Fruit fly (Drosophila melanogaster): ENCODE measurements around the gene Oga.

Oga gene

dm6 chr3R:21203135-21203534 is 15.7 kb upstream of the Oga start (continued):
- no peak for TF ChIP-seq CG31441 (GFP tag; IDR thresholded peaks at IDR 0.05)
- no peak for TF ChIP-seq vvl (GFP tag; IDR thresholded peaks at IDR 0.05)
- no peak for TF ChIP-seq cwo (GFP tag; optimal IDR thresholded peaks at IDR 0.05)
- no peak for TF ChIP-seq Abd-B (GFP tag; optimal IDR thresholded peaks at IDR 0.05)
- no peak for TF ChIP-seq mam (GFP tag; optimal IDR thresholded peaks at IDR 0.05)
- no peak for TF ChIP-seq rib (GFP tag; IDR thresholded peaks at IDR 0.05)
- TF ChIP-seq CTCF (GFP tag; optimal IDR thresholded peaks at IDR 0.05): peak; percentile 69
- no peak for TF ChIP-seq ci (GFP tag; IDR thresholded peaks at IDR 0.05)
- no peak for TF ChIP-seq CG7745 (tag; optimal IDR thresholded peaks at IDR 0.05)

dm6 chr3R:21203660-21204499 is 15.0 kb upstream of the Oga start:
- TF ChIP-seq danr (GFP tag; IDR thresholded peaks at IDR 0.05) (peak; percentile 10; the same call in 1 of the 2 replicates), ash1 (GFP tag; optimal IDR thresholded peaks at IDR 0.05) (no peak), pho (GFP tag; optimal IDR thresholded peaks at IDR 0.05) (no peak), HLHmδ (GFP tag; optimal IDR thresholded peaks at IDR 0.05) (peak; percentile 96), Asciz (GFP tag; optimal IDR thresholded peaks at IDR 0.05) (peak; percentile 86), CG14014 (GFP tag; IDR thresholded peaks at IDR 0.05) (peak; percentile 75; the same call in 1 of the 2 replicates), bcd (GFP tag; optimal IDR thresholded peaks at IDR 0.05) (no peak), trem (tag; optimal IDR thresholded peaks at IDR 0.05) (no peak), Hsf (GFP tag; optimal IDR thresholded peaks at IDR 0.05) (no peak), Aef1 (GFP tag; IDR thresholded peaks at IDR 0.05) (no peak), fd96Cb (tag; optimal IDR thresholded peaks at IDR 0.05) (no peak), NC2α (GFP tag; optimal IDR thresholded peaks at IDR 0.05) (no peak), zf30C (GFP tag; optimal IDR thresholded peaks at IDR 0.05) (no peak), lilli (GFP tag; optimal IDR thresholded peaks at IDR 0.05) (no peak), ac (GFP tag; optimal IDR thresholded peaks at IDR 0.05) (peak; percentile 50), CG12236 (GFP tag; optimal IDR thresholded peaks at IDR 0.05) (peak; percentile 30), CG11247 (GFP tag; IDR thresholded peaks at IDR 0.05) (peak; percentile 22; the same call in 1 of the 2 replicates), E2f2 (GFP tag; IDR thresholded peaks at IDR 0.05) (no peak), CG10209 (GFP tag; optimal IDR thresholded peaks at IDR 0.05) (no peak), pan (optimal IDR thresholded peaks at IDR 0.05) (no peak), pan (GFP tag; optimal IDR thresholded peaks at IDR 0.05 in 1 of 2, IDR thresholded peaks at IDR 0.05 in 1 of 2) (peak in 1 of 2 experiments; percentile 33), klu (GFP tag; IDR thresholded peaks at IDR 0.05) (no peak), grn (GFP tag; optimal IDR thresholded peaks at IDR 0.05) (peak; percentile 25), knrl (GFP tag; IDR thresholded peaks at IDR 0.05; ENCODE audit: partially characterized antibody) (no peak), vvl (GFP tag; IDR thresholded peaks at IDR 0.05) (peak; percentile 61; the same call in 1 of the 2 replicates), CG6272 (GFP tag; IDR thresholded peaks at IDR 0.05) (no peak), B-H2 (GFP tag; optimal IDR thresholded peaks at IDR 0.05) (peak; percentile 28), H2.0 (GFP tag; IDR thresholded peaks at IDR 0.05) (no peak), CG12769 (tag; optimal IDR thresholded peaks at IDR 0.05) (no peak), gt (GFP tag; IDR thresholded peaks at IDR 0.05) (no peak), CG15601 (tag; optimal IDR thresholded peaks at IDR 0.05) (peak; percentile 95), D19A (tag; optimal IDR thresholded peaks at IDR 0.05) (peak; percentile 97), HmgZ (tag; optimal IDR thresholded peaks at IDR 0.05) (no peak), CG11723 (GFP tag; optimal IDR thresholded peaks at IDR 0.05) (peak; percentile 73), CG12942 (GFP tag; optimal IDR thresholded peaks at IDR 0.05) (no peak), amos (GFP tag; IDR thresholded peaks at IDR 0.05; ENCODE audit: partially characterized antibody) (peak; percentile 12; the same call in 1 of the 2 replicates), dpn (GFP tag; optimal IDR thresholded peaks at IDR 0.05) (no peak), CG10274 (GFP tag; optimal IDR thresholded peaks at IDR 0.05) (no peak), Hr51 (GFP tag; optimal IDR thresholded peaks at IDR 0.05) (no peak), HHEX (GFP tag; optimal IDR thresholded peaks at IDR 0.05) (no peak)
